Fruit fly (Drosophila melanogaster) whole organism, embryonic: ENCODE measurements around the gene CG15717.

Experiments used
- Atf6 ChIP-seq: fragments of 200-800 bp; sonication (Bioruptor generic); IDR thresholded peaks from 2 replicates; pipeline ENCODE4 v1.3.6; 2022; ENCODE audit warnings: missing biosample characterization, missing genetic modification characterization
- Awh ChIP-seq: fragments of 200-800 bp; sonication (Bioruptor generic); IDR thresholded peaks from 2 replicates; pipeline ENCODE4, ENCODE4 v1.3.6; 2022; ENCODE audit warnings: missing biosample characterization, missing genetic modification characterization
- B-H2 ChIP-seq: fragments of 200-800 bp; sonication (Bioruptor generic); optimal IDR thresholded peaks from 2 replicates; lab custom pipeline; 2018; ENCODE audit warnings: missing biosample characterization, mild to moderate bottlenecking, missing genetic modification characterization
- CG10366 ChIP-seq: fragments of 200-800 bp; sonication (Bioruptor generic); IDR thresholded peaks from 2 replicates; pipeline ENCODE4 v1.3.6; 2022; ENCODE audit warnings: missing biosample characterization, missing genetic modification characterization
- CG11398 ChIP-seq: fragments of 200-800 bp; sonication (Bioruptor generic); optimal IDR thresholded peaks from 2 replicates; lab custom pipeline; 2016; ENCODE audit warnings: missing biosample characterization, missing genetic modification characterization
- CG12071 ChIP-seq: fragments of 200-800 bp; sonication (Bioruptor generic); optimal IDR thresholded peaks from 3 replicates; lab custom pipeline; 2018; ENCODE audit warnings: missing biosample characterization, mild to moderate bottlenecking, missing genetic modification characterization
- CG12219 ChIP-seq: fragments of 200-800 bp; sonication (Bioruptor generic); optimal IDR thresholded peaks from 3 replicates; lab custom pipeline; 2018; ENCODE audit warnings: missing biosample characterization, mild to moderate bottlenecking, missing genetic modification characterization
- CG13296 ChIP-seq: fragments of 200-800 bp; sonication (Bioruptor generic); optimal IDR thresholded peaks from 3 replicates; lab custom pipeline; 2018; ENCODE audit warnings: missing biosample characterization, mild to moderate bottlenecking, missing genetic modification characterization
- CG17568 ChIP-seq: fragments of 200-800 bp; sonication (Bioruptor generic); optimal IDR thresholded peaks from 2 replicates; lab custom pipeline; 2018; ENCODE audit warnings: missing biosample characterization, mild to moderate bottlenecking, missing genetic modification characterization, moderate library complexity
- CG18599 ChIP-seq: fragments of 200-800 bp; sonication (Bioruptor generic); optimal IDR thresholded peaks from 3 replicates; lab custom pipeline; 2017; ENCODE audit warnings: missing biosample characterization, missing genetic modification characterization, mild to moderate bottlenecking, moderate library complexity, missing genetic modification reagents
- CG31388 ChIP-seq: fragments of 200-800 bp; sonication (Bioruptor generic); optimal IDR thresholded peaks from 2 replicates; lab custom pipeline; 2016; ENCODE audit warnings: missing biosample characterization, missing genetic modification characterization
- CG3281 ChIP-seq: fragments of 200-800 bp; sonication (Bioruptor generic); optimal IDR thresholded peaks from 3 replicates; lab custom pipeline; 2017; ENCODE audit warnings: missing biosample characterization, mild to moderate bottlenecking, missing genetic modification characterization
- CG34376 ChIP-seq: fragments of 200-800 bp; sonication (Bioruptor generic); optimal IDR thresholded peaks from 2 replicates; lab custom pipeline; 2018; ENCODE audit warnings: missing biosample characterization, mild to moderate bottlenecking, missing genetic modification characterization
- CG4404 ChIP-seq: fragments of 200-800 bp; sonication (Bioruptor generic); IDR thresholded peaks from 2 replicates; pipeline ENCODE4 v1.3.6; 2022; ENCODE audit warnings: missing biosample characterization, missing genetic modification characterization
- CG4424 ChIP-seq: fragments of 200-800 bp; sonication (Bioruptor generic); optimal IDR thresholded peaks from 3 replicates; lab custom pipeline; 2016; ENCODE audit warnings: missing biosample characterization, missing genetic modification characterization
- CG4854 ChIP-seq: fragments of 200-800 bp; sonication (Bioruptor generic); optimal IDR thresholded peaks from 2 replicates; lab custom pipeline; 2016; ENCODE audit warnings: missing biosample characterization, missing genetic modification characterization, inconsistent platforms
- CG6813 ChIP-seq: fragments of 200-800 bp; sonication (Bioruptor generic); optimal IDR thresholded peaks from 2 replicates; lab custom pipeline; 2017; ENCODE audit warnings: missing biosample characterization, missing genetic modification characterization, mild to moderate bottlenecking, moderate library complexity, missing genetic modification reagents
- CG7745 ChIP-seq: fragments of 200-800 bp; sonication (Bioruptor generic); optimal IDR thresholded peaks from 2 replicates; lab custom pipeline; 2018; ENCODE audit warnings: missing biosample characterization, mild to moderate bottlenecking, missing genetic modification characterization, moderate library complexity
- CG7786 ChIP-seq: fragments of 200-800 bp; sonication (Bioruptor generic); optimal IDR thresholded peaks from 2 replicates; lab custom pipeline; 2016; ENCODE audit warnings: missing biosample characterization, missing genetic modification characterization
- CG8478 ChIP-seq: fragments of >200 bp; optimal IDR thresholded peaks from 2 replicates; lab custom pipeline; 2018
- CG9609 ChIP-seq: fragments of 200-800 bp; sonication (Bioruptor generic); optimal IDR thresholded peaks from 3 replicates; lab custom pipeline; 2016; ENCODE audit warnings: missing biosample characterization, missing genetic modification characterization
- Dfd ChIP-seq, 2 experiments: fragments of >200 bp; optimal IDR thresholded peaks; 2 replicates each; lab custom pipeline; 2017; ENCODE audit warnings: missing biosample characterization in 2 of 2, missing genetic modification characterization in 2 of 2
- Fer1 ChIP-seq: fragments of 200-800 bp; sonication (Bioruptor generic); optimal IDR thresholded peaks from 2 replicates; lab custom pipeline; 2017; ENCODE audit warnings: missing biosample characterization, mild to moderate bottlenecking, missing genetic modification characterization
- HHEX ChIP-seq: fragments of 200-800 bp; sonication (Bioruptor generic); optimal IDR thresholded peaks from 3 replicates; lab custom pipeline; 2017; ENCODE audit warnings: missing biosample characterization, mild to moderate bottlenecking, missing genetic modification characterization, missing genetic modification reagents
- Hmr ChIP-seq: fragments of 200-800 bp; sonication (Bioruptor generic); optimal IDR thresholded peaks from 3 replicates; lab custom pipeline; 2017; ENCODE audit warnings: mild to moderate bottlenecking, missing biosample characterization, missing genetic modification reagents, missing genetic modification characterization
- Hr51 ChIP-seq, 2 experiments: fragments of 200-800 bp; sonication (Bioruptor generic); optimal IDR thresholded peaks; 2 replicates in 1 of 2; 3 replicates in 1 of 2; lab custom pipeline; 2016 to 2018; ENCODE audit warnings: missing biosample characterization in 2 of 2, missing genetic modification characterization in 2 of 2, mild to moderate bottlenecking in 1 of 2, moderate library complexity in 1 of 2
- Nf-YC ChIP-seq: fragments of 200-800 bp; optimal IDR thresholded peaks from 3 replicates; lab custom pipeline; 2019; ENCODE audit warnings: missing biosample characterization, mild to moderate bottlenecking, missing genetic modification characterization, moderate library complexity
- NfI ChIP-seq: fragments of 200-800 bp; sonication (Bioruptor generic); optimal IDR thresholded peaks from 3 replicates; lab custom pipeline; 2018; ENCODE audit warnings: missing biosample characterization, mild to moderate bottlenecking, missing genetic modification characterization, moderate library complexity
- PHDP ChIP-seq: fragments of 200-800 bp; sonication (Bioruptor generic); optimal IDR thresholded peaks from 3 replicates; lab custom pipeline; 2018; ENCODE audit warnings: missing biosample characterization, mild to moderate bottlenecking, missing genetic modification characterization, moderate library complexity
- Ptx1 ChIP-seq: fragments of 200-800 bp; sonication (Bioruptor generic); IDR thresholded peaks from 2 replicates; pipeline ENCODE4 v1.3.6; 2022; ENCODE audit warnings: missing biosample characterization, missing genetic modification characterization
- Rfx ChIP-seq: fragments of 200-800 bp; sonication (Bioruptor generic); IDR thresholded peaks from 2 replicates; pipeline ENCODE4 v1.3.6; 2022; ENCODE audit warnings: missing biosample characterization, missing genetic modification characterization
- cg ChIP-seq: fragments of 200-800 bp; sonication (Bioruptor generic); optimal IDR thresholded peaks from 3 replicates; lab custom pipeline; 2019; ENCODE audit warnings: missing biosample characterization, mild to moderate bottlenecking, missing genetic modification characterization, moderate library complexity
- fd3F ChIP-seq: fragments of 200-800 bp; sonication (Bioruptor generic); optimal IDR thresholded peaks from 2 replicates; lab custom pipeline; 2018; ENCODE audit warnings: missing biosample characterization, mild to moderate bottlenecking, missing genetic modification characterization, moderate library complexity
- fd96Cb ChIP-seq: fragments of 200-800 bp; sonication (Bioruptor generic); optimal IDR thresholded peaks from 2 replicates; lab custom pipeline; 2018; ENCODE audit warnings: missing biosample characterization, mild to moderate bottlenecking, missing genetic modification characterization, moderate library complexity
- fu2 ChIP-seq: fragments of 200-800 bp; sonication (Bioruptor generic); optimal IDR thresholded peaks from 2 replicates; lab custom pipeline; 2016; ENCODE audit warnings: missing biosample characterization, missing genetic modification characterization
- gem ChIP-seq: fragments of 200-800 bp; sonication (Bioruptor generic); optimal IDR thresholded peaks from 2 replicates; lab custom pipeline; 2019; ENCODE audit warnings: missing biosample characterization, mild to moderate bottlenecking, missing genetic modification characterization, moderate library complexity
- gro ChIP-seq: fragments of 200-800 bp; sonication (Bioruptor generic); optimal IDR thresholded peaks from 2 replicates; lab custom pipeline; 2016; ENCODE audit warnings: missing biosample characterization, missing genetic modification characterization
- inv ChIP-seq: fragments of 200-800 bp; sonication (Bioruptor generic); IDR thresholded peaks from 2 replicates; pipeline ENCODE4 v1.3.6; 2022; ENCODE audit warnings: missing biosample characterization, missing genetic modification characterization; ENCODE audit not compliant: partially characterized antibody
- jing ChIP-seq: fragments of 200-800 bp; sonication (Bioruptor generic); optimal IDR thresholded peaks from 2 replicates; lab custom pipeline; 2018; ENCODE audit warnings: missing biosample characterization, mild to moderate bottlenecking, missing genetic modification characterization
- ken ChIP-seq: fragments of 200-800 bp; sonication (Bioruptor generic); IDR thresholded peaks from 3 replicates; pipeline ENCODE4 v1.3.6; 2022; ENCODE audit warnings: missing biosample characterization, missing genetic modification characterization
- mirr ChIP-seq: fragments of 200-800 bp; sonication (Bioruptor generic); optimal IDR thresholded peaks from 3 replicates; lab custom pipeline; 2018; ENCODE audit warnings: missing biosample characterization, mild to moderate bottlenecking, missing genetic modification characterization
- nerfin-1 ChIP-seq: fragments of 200-800 bp; sonication (Bioruptor generic); optimal IDR thresholded peaks from 3 replicates; lab custom pipeline; 2019; ENCODE audit warnings: missing biosample characterization, mild to moderate bottlenecking, missing genetic modification characterization, moderate library complexity
- pnt ChIP-seq: fragments of 200-800 bp; sonication (Bioruptor generic); optimal IDR thresholded peaks from 3 replicates; lab custom pipeline; 2016; ENCODE audit warnings: missing biosample characterization, missing genetic modification characterization
- pros ChIP-seq: fragments of 200-800 bp; sonication (Bioruptor generic); optimal IDR thresholded peaks from 3 replicates; lab custom pipeline; 2019; ENCODE audit warnings: missing biosample characterization, mild to moderate bottlenecking, missing genetic modification characterization, moderate library complexity
- scrt ChIP-seq: fragments of 200-800 bp; sonication (Bioruptor generic); optimal IDR thresholded peaks from 2 replicates; lab custom pipeline; 2018; ENCODE audit warnings: missing biosample characterization, mild to moderate bottlenecking, missing genetic modification characterization, moderate library complexity
- seq ChIP-seq: fragments of 200-800 bp; sonication (Bioruptor generic); IDR thresholded peaks from 2 replicates; pipeline ENCODE4 v1.3.6; 2022; ENCODE audit warnings: missing biosample characterization, missing genetic modification characterization
- shn ChIP-seq: fragments of 200-800 bp; sonication (Bioruptor generic); optimal IDR thresholded peaks from 3 replicates; lab custom pipeline; 2016; ENCODE audit warnings: missing biosample characterization, missing genetic modification characterization
- ssp ChIP-seq: fragments of 200-800 bp; sonication (Bioruptor generic); IDR thresholded peaks from 2 replicates; pipeline ENCODE4 v1.3.6; 2022; ENCODE audit warnings: missing biosample characterization, missing genetic modification characterization
- sug ChIP-seq: fragments of 200-800 bp; optimal IDR thresholded peaks from 2 replicates; lab custom pipeline; 2019; ENCODE audit warnings: missing biosample characterization, mild to moderate bottlenecking, missing genetic modification characterization, moderate library complexity
- unpg ChIP-seq: fragments of 200-800 bp; sonication (Bioruptor generic); optimal IDR thresholded peaks from 3 replicates; lab custom pipeline; 2018; ENCODE audit warnings: missing biosample characterization, mild to moderate bottlenecking, missing genetic modification characterization, moderate library complexity
- zf30C ChIP-seq: fragments of 200-800 bp; sonication (Bioruptor generic); optimal IDR thresholded peaks from 3 replicates; lab custom pipeline; 2018; ENCODE audit warnings: missing biosample characterization, mild to moderate bottlenecking, missing genetic modification characterization

Gene CG15717

DNA sequence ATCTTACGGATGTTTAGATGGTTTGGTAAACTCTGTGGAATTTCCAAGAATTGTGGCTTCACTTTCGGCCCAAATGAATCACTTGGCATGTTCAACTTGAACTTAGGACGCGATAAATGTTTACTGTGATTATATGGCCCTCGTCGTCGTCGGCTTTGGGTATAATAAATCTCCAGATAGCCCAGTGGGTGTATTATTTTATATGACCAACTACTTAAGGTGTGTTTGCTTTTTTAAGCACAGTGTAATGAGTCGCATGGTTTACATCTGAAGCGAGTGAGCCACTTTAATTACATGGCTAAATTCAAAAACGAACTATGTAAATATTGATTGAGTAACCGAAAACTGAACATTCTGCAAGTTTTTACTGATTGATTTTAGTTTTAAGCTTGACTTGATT lies 23.5 kb upstream of the CG15717 start (continued):
- TF ChIP-seq CG17568 (GFP tag; lab: Kevin White, UChicago) (peak; percentile 48), CG18599 (GFP tag; lab: Kevin White, UChicago) (no peak), CG11398 (GFP tag; lab: Kevin White, UChicago) (no peak), CG13296 (GFP tag; lab: Kevin White, UChicago) (peak; percentile 38), CG4854 (GFP tag; lab: Kevin White, UChicago) (no peak), Fer1 (GFP tag; lab: Kevin White, UChicago) (peak; percentile 15), CG7745 (tag; lab: Kevin White, UChicago) (no peak), unpg (peak; percentile 43), pnt (GFP tag; lab: Kevin White, UChicago) (no peak), CG10366 (no peak), pros (GFP tag; lab: Kevin White, UChicago) (no peak), CG12071 (GFP tag; lab: Kevin White, UChicago) (peak; percentile 21), CG6813 (GFP tag; lab: Kevin White, UChicago) (peak; percentile 22), CG31388 (GFP tag; lab: Kevin White, UChicago) (no peak), scrt (GFP tag; lab: Kevin White, UChicago) (no peak), Atf6 (GFP tag; lab: Robert Waterston, UW) (no peak), gro (GFP tag; lab: Kevin White, UChicago) (peak; percentile 3), zf30C (GFP tag; lab: Kevin White, UChicago) (no peak), Ptx1 (GFP tag; lab: Robert Waterston, UW) (no peak), cg (no peak), CG34376 (GFP tag; lab: Kevin White, UChicago) (peak; percentile 42), CG4404 (GFP tag; lab: Robert Waterston, UW) (no peak), gem (tag; lab: Kevin White, UChicago) (peak; percentile 6), Rfx (no peak; the same call in 1 of the 2 replicates), sug (tag; lab: Kevin White, UChicago) (peak; percentile 52), Dfd (GFP tag; optimal IDR thresholded peaks at IDR 0.05; lab: Kevin White, UChicago) (no peak), CG3281 (GFP tag; lab: Kevin White, UChicago) (peak; percentile 34), CG7786 (GFP tag; lab: Kevin White, UChicago) (no peak), Hr51 (GFP tag; optimal IDR thresholded peaks at IDR 0.05; lab: Kevin White, UChicago) (peak in 1 of 2 experiments; percentile 13), mirr (GFP tag; lab: Kevin White, UChicago) (peak; percentile 62), Hmr (GFP tag; lab: Kevin White, UChicago) (peak; percentile 18), CG4424 (no peak), ken (GFP tag; lab: Robert Waterston, UW) (0 out of 3 replicates have a peak, but pooled peaks have one; percentile 4), Awh (no peak), fu2 (GFP tag; lab: Kevin White, UChicago) (no peak), HHEX (GFP tag; lab: Kevin White, UChicago) (peak; percentile 18), NfI (GFP tag; lab: Kevin White, UChicago) (peak; percentile 2), nerfin-1 (no peak), CG9609 (GFP tag; lab: Kevin White, UChicago) (no peak), CG12219 (GFP tag; lab: Kevin White, UChicago) (peak; percentile 22), B-H2 (GFP tag; lab: Kevin White, UChicago) (peak; percentile 12), ssp (GFP tag; lab: Robert Waterston, UW) (no peak), fd96Cb (no peak), seq (GFP tag; lab: Robert Waterston, UW) (0 out of 2 replicates have a peak, but pooled peaks have one; percentile 13), Nf-YC (tag; lab: Kevin White, UChicago) (peak; percentile 23), inv (GFP tag; lab: Robert Waterston, UW) (no peak), fd3F (peak; percentile 12), CG8478 (lab: Kevin White, UChicago) (no peak), PHDP (tag; lab: Kevin White, UChicago) (peak; percentile 49), shn (GFP tag; lab: Kevin White, UChicago) (no peak), jing (GFP tag; lab: Kevin White, UChicago) (no peak)
